Worm (Caenorhabditis elegans): Measurements from ENCODE around the gene C04C3.9.
"Not testable (repeated sequence)": the region's sequence is repeated elsewhere in the genome, so short reads cannot be mapped to it uniquely, and the experiment has no call there.

DNA sequence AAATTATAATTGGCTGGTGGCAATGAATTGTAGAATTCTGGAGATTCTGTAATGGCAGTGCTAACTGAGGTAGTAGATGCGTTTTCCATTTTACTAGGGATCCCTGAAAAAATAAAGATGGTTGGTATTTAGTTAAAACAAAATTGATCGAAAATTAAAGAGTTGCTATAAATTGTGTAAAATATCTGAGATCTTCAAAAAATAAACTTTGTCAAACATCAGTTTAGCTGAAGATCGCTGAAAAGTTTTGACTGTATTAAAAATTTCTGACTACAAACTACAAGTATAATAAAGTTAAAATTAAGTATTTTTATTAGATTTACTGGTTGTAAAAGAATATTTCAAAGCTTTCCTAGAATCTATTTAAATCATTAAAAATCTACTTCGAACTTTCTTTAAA lies 38.3 kb downstream of the C04C3.9 start, which contains the start of gene B0546.5:
- TF ChIP-seq tab-1 (GFP tag; IDR thresholded peaks at IDR 0.05); ref-1 (GFP tag; conservative IDR thresholded peaks at IDR 0.05): not testable (repeated sequence)

Measured in whole organism, midembryonic.